Fruit fly (Drosophila melanogaster) whole organism, embryonic: Measurements from ENCODE around the gene Mical.
A peak's percentile ranks its signal among the peaks of the same experiment; 100 is the strongest.

Source experiments
- Aef1 ChIP-seq: fragments of 200-800 bp; sonication (Bioruptor generic); IDR thresholded peaks from 3 replicates; pipeline ENCODE4 v1.3.6; 2022; ENCODE audit warnings: missing biosample characterization, missing genetic modification characterization
- Awh ChIP-seq: fragments of 200-800 bp; sonication (Bioruptor generic); IDR thresholded peaks from 2 replicates; pipeline ENCODE4, ENCODE4 v1.3.6; 2022; ENCODE audit warnings: missing biosample characterization, missing genetic modification characterization
- Bgb ChIP-seq: fragments of 200-800 bp; sonication (Bioruptor generic); IDR thresholded peaks from 2 replicates; pipeline ENCODE4 v1.3.6; 2022; ENCODE audit warnings: missing biosample characterization, missing genetic modification characterization; ENCODE audit not compliant: partially characterized antibody
- CG12155 ChIP-seq: fragments of 200-800 bp; sonication (Bioruptor generic); optimal IDR thresholded peaks from 3 replicates; lab custom pipeline; 2016; ENCODE audit warnings: missing biosample characterization, missing genetic modification characterization
- CG12391 ChIP-seq: fragments of 200-800 bp; sonication (Bioruptor generic); optimal IDR thresholded peaks from 3 replicates; lab custom pipeline; 2018; ENCODE audit warnings: missing biosample characterization, mild to moderate bottlenecking, missing genetic modification characterization, moderate library complexity
- CG14710 ChIP-seq: fragments of 200-800 bp; sonication (Bioruptor generic); optimal IDR thresholded peaks from 3 replicates; lab custom pipeline; 2019; ENCODE audit warnings: missing biosample characterization, mild to moderate bottlenecking, missing genetic modification characterization, moderate library complexity
- CG14965 ChIP-seq: fragments of 200-800 bp; sonication (Bioruptor generic); optimal IDR thresholded peaks from 2 replicates; lab custom pipeline; 2016; ENCODE audit warnings: missing biosample characterization, missing genetic modification characterization, borderline replicate concordance
- CG15269 ChIP-seq: fragments of 200-800 bp; sonication (Bioruptor generic); optimal IDR thresholded peaks from 2 replicates; lab custom pipeline; 2018; ENCODE audit warnings: missing biosample characterization, mild to moderate bottlenecking, missing genetic modification characterization, moderate library complexity
- CG1529 ChIP-seq: fragments of 200-800 bp; sonication (Bioruptor generic); optimal IDR thresholded peaks from 3 replicates; lab custom pipeline; 2018; ENCODE audit warnings: missing biosample characterization, missing genetic modification characterization
- CG15696 ChIP-seq: fragments of 200-800 bp; sonication (Bioruptor generic); optimal IDR thresholded peaks from 2 replicates; lab custom pipeline; 2019; ENCODE audit warnings: missing biosample characterization, mild to moderate bottlenecking, missing genetic modification characterization, moderate library complexity
- CG18599 ChIP-seq: fragments of 200-800 bp; sonication (Bioruptor generic); optimal IDR thresholded peaks from 3 replicates; lab custom pipeline; 2017; ENCODE audit warnings: missing biosample characterization, missing genetic modification characterization, mild to moderate bottlenecking, moderate library complexity, missing genetic modification reagents
- CG43689 ChIP-seq: fragments of 200-800 bp; sonication (Bioruptor generic); IDR thresholded peaks from 2 replicates; pipeline ENCODE4 v1.3.6; 2022; ENCODE audit warnings: missing biosample characterization, missing genetic modification characterization
- CG5180 ChIP-seq: fragments of 200-800 bp; sonication (Bioruptor generic); optimal IDR thresholded peaks from 3 replicates; lab custom pipeline; 2017; ENCODE audit warnings: missing biosample characterization, missing genetic modification characterization, mild to moderate bottlenecking, moderate library complexity, missing genetic modification reagents
- CG5245 ChIP-seq: fragments of 200-800 bp; sonication (Bioruptor generic); optimal IDR thresholded peaks from 3 replicates; lab custom pipeline; 2016; ENCODE audit warnings: missing biosample characterization, missing genetic modification characterization
- CG6254 ChIP-seq: fragments of 200-800 bp; sonication (Bioruptor generic); optimal IDR thresholded peaks from 3 replicates; lab custom pipeline; 2017; ENCODE audit warnings: mild to moderate bottlenecking, missing biosample characterization, missing genetic modification reagents, missing genetic modification characterization
- CG6854 ChIP-seq: fragments of 200-800 bp; sonication (Bioruptor generic); optimal IDR thresholded peaks from 3 replicates; lab custom pipeline; 2017; ENCODE audit warnings: missing biosample characterization, mild to moderate bottlenecking, missing genetic modification characterization
- CG9876 ChIP-seq: fragments of 200-800 bp; sonication (Bioruptor generic); optimal IDR thresholded peaks from 2 replicates; lab custom pipeline; 2016; ENCODE audit warnings: missing biosample characterization, missing genetic modification characterization
- CTCF ChIP-seq: fragments of 200-800 bp; sonication (Bioruptor generic); optimal IDR thresholded peaks from 2 replicates; lab custom pipeline; 2017; ENCODE audit warnings: missing biosample characterization, mild to moderate bottlenecking, missing genetic modification characterization, moderate library complexity
- D19A ChIP-seq: fragments of 200-800 bp; optimal IDR thresholded peaks from 3 replicates; lab custom pipeline; 2019; ENCODE audit warnings: missing biosample characterization, mild to moderate bottlenecking, missing genetic modification characterization, moderate library complexity
- E2f2 ChIP-seq: fragments of 200-800 bp; sonication (Bioruptor generic); IDR thresholded peaks from 2 replicates; pipeline ENCODE4 v1.3.6; 2022; ENCODE audit warnings: missing biosample characterization, missing genetic modification characterization
- Eip74EF ChIP-seq, 2 experiments: fragments of 200-800 bp in 1 of 2; fragments of >200 bp in 1 of 2; sonication (Bioruptor generic) in 1 of 2; optimal IDR thresholded peaks; 2 replicates each; lab custom pipeline; 2017 to 2019; ENCODE audit warnings: missing biosample characterization in 2 of 2, missing genetic modification characterization in 2 of 2, mild to moderate bottlenecking in 1 of 2, moderate library complexity in 1 of 2
- HLH4C ChIP-seq: fragments of 200-800 bp; sonication (Bioruptor generic); IDR thresholded peaks from 3 replicates; pipeline ENCODE4 v1.3.6; 2022; ENCODE audit warnings: missing biosample characterization, missing genetic modification characterization; ENCODE audit not compliant: partially characterized antibody
- Hand ChIP-seq: fragments of 200-800 bp; sonication (Bioruptor generic); optimal IDR thresholded peaks from 2 replicates; lab custom pipeline; 2017; ENCODE audit warnings: mild to moderate bottlenecking, missing biosample characterization, missing genetic modification reagents, missing genetic modification characterization
- Lhr ChIP-seq: fragments of 200-800 bp; sonication (Bioruptor generic); optimal IDR thresholded peaks from 3 replicates; lab custom pipeline; 2017; ENCODE audit warnings: mild to moderate bottlenecking, missing biosample characterization, missing genetic modification reagents, missing genetic modification characterization
- MTF-1 ChIP-seq: fragments of 200-800 bp; sonication (Bioruptor generic); optimal IDR thresholded peaks from 2 replicates; lab custom pipeline; 2018; ENCODE audit warnings: missing biosample characterization, mild to moderate bottlenecking, missing genetic modification characterization, borderline replicate concordance
- Meics ChIP-seq: fragments of 200-800 bp; sonication (Bioruptor generic); optimal IDR thresholded peaks from 2 replicates; lab custom pipeline; 2017; ENCODE audit warnings: missing biosample characterization, mild to moderate bottlenecking, missing genetic modification characterization
- Mrtf ChIP-seq: fragments of 200-800 bp; sonication (Bioruptor generic); IDR thresholded peaks from 3 replicates; pipeline ENCODE4 v1.3.6; 2022; ENCODE audit warnings: missing biosample characterization, missing genetic modification characterization
- NC2α ChIP-seq: fragments of 200-800 bp; sonication (Bioruptor generic); optimal IDR thresholded peaks from 2 replicates; lab custom pipeline; 2016; ENCODE audit warnings: missing biosample characterization, missing genetic modification characterization
- Neu2 ChIP-seq: fragments of 200-800 bp; sonication (Bioruptor generic); optimal IDR thresholded peaks from 3 replicates; lab custom pipeline; 2016; ENCODE audit warnings: missing biosample characterization, missing genetic modification characterization, borderline replicate concordance
- Nf-YC ChIP-seq: fragments of 200-800 bp; optimal IDR thresholded peaks from 3 replicates; lab custom pipeline; 2019; ENCODE audit warnings: missing biosample characterization, mild to moderate bottlenecking, missing genetic modification characterization, moderate library complexity
- Six4 ChIP-seq: fragments of 200-800 bp; sonication (Bioruptor generic); optimal IDR thresholded peaks from 2 replicates; lab custom pipeline; 2016; ENCODE audit warnings: missing biosample characterization, missing genetic modification characterization
- ase ChIP-seq: fragments of 200-800 bp; sonication (Bioruptor generic); IDR thresholded peaks from 3 replicates; pipeline ENCODE4 v1.3.6; 2022; ENCODE audit warnings: missing biosample characterization, missing genetic modification characterization
- bab2 ChIP-seq: fragments of 200-800 bp; sonication (Bioruptor generic); optimal IDR thresholded peaks from 2 replicates; lab custom pipeline; 2016; ENCODE audit warnings: missing biosample characterization, missing genetic modification characterization
- crc ChIP-seq: fragments of 200-800 bp; sonication (Bioruptor generic); optimal IDR thresholded peaks from 2 replicates; lab custom pipeline; 2016; ENCODE audit warnings: missing biosample characterization, missing genetic modification characterization
- danr ChIP-seq: fragments of 200-800 bp; sonication (Bioruptor generic); IDR thresholded peaks from 2 replicates; pipeline ENCODE4 v1.3.6; 2022; ENCODE audit warnings: missing biosample characterization, missing genetic modification characterization
- fd96Cb ChIP-seq: fragments of 200-800 bp; sonication (Bioruptor generic); optimal IDR thresholded peaks from 2 replicates; lab custom pipeline; 2018; ENCODE audit warnings: missing biosample characterization, mild to moderate bottlenecking, missing genetic modification characterization, moderate library complexity
- gce ChIP-seq: fragments of 200-800 bp; sonication (Bioruptor generic); IDR thresholded peaks from 3 replicates; pipeline ENCODE4 v1.3.6; 2022; ENCODE audit warnings: missing biosample characterization, missing genetic modification characterization
- gsb ChIP-seq: fragments of 200-800 bp; sonication (Bioruptor generic); IDR thresholded peaks from 2 replicates; pipeline ENCODE4 v1.3.6; 2022; ENCODE audit warnings: missing biosample characterization, missing genetic modification characterization
- ham ChIP-seq: fragments of 200-800 bp; sonication (Bioruptor generic); IDR thresholded peaks from 2 replicates; pipeline ENCODE4 v1.3.6; 2022; ENCODE audit warnings: missing biosample characterization, missing genetic modification characterization
- hkb ChIP-seq, 2 experiments: fragments of 200-800 bp in 1 of 2; fragments of >200 bp in 1 of 2; sonication (Bioruptor generic) in 1 of 2; IDR thresholded peaks in 1 of 2; optimal IDR thresholded peaks in 1 of 2; 2 replicates each; pipeline versions ENCODE4 v1.3.6 to Lab custom; 2017 to 2022; ENCODE audit warnings: missing biosample characterization in 1 of 2, missing genetic modification characterization in 1 of 2
- pb ChIP-seq: fragments of 200-800 bp; sonication (Bioruptor generic); optimal IDR thresholded peaks from 3 replicates; lab custom pipeline; 2016; ENCODE audit warnings: missing biosample characterization, missing genetic modification characterization
- prd ChIP-seq, 3 experiments: fragments of >200 bp in 2 of 3; fragments of 200-800 bp in 1 of 3; sonication (Bioruptor generic) in 1 of 3; optimal IDR thresholded peaks in 2 of 3; IDR thresholded peaks in 1 of 3; 2 replicates in 2 of 3; 3 replicates in 1 of 3; pipeline versions ENCODE4 v1.3.6 to Lab custom; 2017 to 2022; ENCODE audit warnings: missing biosample characterization in 1 of 3, missing genetic modification characterization in 1 of 3
- seq ChIP-seq: fragments of 200-800 bp; sonication (Bioruptor generic); IDR thresholded peaks from 2 replicates; pipeline ENCODE4 v1.3.6; 2022; ENCODE audit warnings: missing biosample characterization, missing genetic modification characterization
- sisA ChIP-seq: fragments of 200-800 bp; sonication (Bioruptor generic); IDR thresholded peaks from 2 replicates; pipeline ENCODE4 v1.3.6; 2022; ENCODE audit warnings: missing biosample characterization, missing genetic modification characterization
- sqz ChIP-seq: fragments of 200-800 bp; sonication (Bioruptor generic); optimal IDR thresholded peaks from 3 replicates; lab custom pipeline; 2018; ENCODE audit warnings: missing biosample characterization, mild to moderate bottlenecking, missing genetic modification characterization
- trh ChIP-seq: fragments of 200-800 bp; sonication (Bioruptor generic); optimal IDR thresholded peaks from 2 replicates; lab custom pipeline; 2016; ENCODE audit warnings: missing biosample characterization, missing genetic modification characterization
- wek ChIP-seq: fragments of 200-800 bp; sonication (Bioruptor generic); optimal IDR thresholded peaks from 3 replicates; lab custom pipeline; 2018; ENCODE audit warnings: missing biosample characterization, mild to moderate bottlenecking, missing genetic modification characterization, moderate library complexity
- z ChIP-seq: fragments of 200-800 bp; sonication (Bioruptor generic); IDR thresholded peaks from 3 replicates; pipeline ENCODE4 v1.3.6; 2022; ENCODE audit warnings: missing biosample characterization, missing genetic modification characterization

Mical gene

dm6 chr3R:10087206-10087927 lies 44.7 kb upstream of the Mical start (continued):
- TF ChIP-seq Nf-YC (tag; lab: Kevin White, UChicago) (peak; percentile 68), CG18599 (GFP tag; lab: Kevin White, UChicago) (peak; percentile 77), CG12391 (peak; percentile 43), CG6254 (no peak), bab2 (GFP tag; lab: Kevin White, UChicago) (peak; percentile 52), Bgb (GFP tag; lab: Robert Waterston, UW) (0 out of 2 replicates have a peak, but pooled peaks have one; percentile 13), wek (no peak), hkb (optimal IDR thresholded peaks at IDR 0.05; lab: Kevin White, UChicago) (no peak), hkb (GFP tag; IDR thresholded peaks at IDR 0.05; lab: Robert Waterston, UW) (peak; percentile 58), crc (peak; percentile 44), Mrtf (GFP tag; lab: Robert Waterston, UW) (no peak), CG1529 (GFP tag; lab: Kevin White, UChicago) (no peak), CG9876 (GFP tag; lab: Kevin White, UChicago) (peak; percentile 65), Hand (GFP tag; lab: Kevin White, UChicago) (peak; percentile 15), Eip74EF (GFP tag; optimal IDR thresholded peaks at IDR 0.05; lab: Kevin White, UChicago) (peak in 1 of 2 experiments; percentile 96), trh (GFP tag; lab: Kevin White, UChicago) (peak; percentile 38), z (GFP tag; lab: Robert Waterston, UW) (no peak), CG12155 (GFP tag; lab: Kevin White, UChicago) (peak; percentile 61), Six4 (GFP tag; lab: Kevin White, UChicago) (peak; percentile 57), MTF-1 (no peak), CG14965 (GFP tag; lab: Kevin White, UChicago) (no peak), pb (GFP tag; lab: Kevin White, UChicago) (peak; percentile 41), CG15269 (tag; lab: Kevin White, UChicago) (peak; percentile 52), Aef1 (GFP tag; lab: Robert Waterston, UW) (peak; percentile 80), CG5180 (GFP tag; lab: Kevin White, UChicago) (no peak), NC2α (GFP tag; lab: Kevin White, UChicago) (peak; percentile 15), danr (GFP tag; lab: Robert Waterston, UW) (0 out of 2 replicates have a peak, but pooled peaks have one; percentile 9), CG14710 (peak; percentile 7), D19A (tag; lab: Kevin White, UChicago) (no peak), HLH4C (GFP tag; lab: Robert Waterston, UW) (no peak), Meics (peak; percentile 75), ase (GFP tag; lab: Robert Waterston, UW) (peak; percentile 64; the same call in 1 of the 3 replicates), CG5245 (peak; percentile 12), Lhr (GFP tag; lab: Kevin White, UChicago) (no peak), CG6854 (GFP tag; lab: Kevin White, UChicago) (peak; percentile 52), Awh (GFP tag; lab: Robert Waterston, UW) (peak; percentile 36; the same call in 1 of the 2 replicates), CTCF (GFP tag; lab: Kevin White, UChicago) (no peak), E2f2 (GFP tag; lab: Robert Waterston, UW) (peak; percentile 36; the same call in 1 of the 2 replicates), fd96Cb (tag; lab: Kevin White, UChicago) (peak; percentile 43), CG15696 (tag; lab: Kevin White, UChicago) (no peak), CG43689 (GFP tag; lab: Robert Waterston, UW) (0 out of 2 replicates have a peak, but pooled peaks have one; percentile 13), sisA (peak; percentile 76), ham (GFP tag; lab: Robert Waterston, UW) (no peak), gsb (GFP tag; lab: Robert Waterston, UW) (peak; percentile 59), gce (GFP tag; lab: Robert Waterston, UW) (peak; percentile 16; the same call in 1 of the 3 replicates), Neu2 (GFP tag; lab: Kevin White, UChicago) (no peak), seq (GFP tag; lab: Robert Waterston, UW) (peak; percentile 76), sqz (GFP tag; lab: Kevin White, UChicago) (peak; percentile 41), prd (optimal IDR thresholded peaks at IDR 0.05; lab: Kevin White, UChicago) (no peak), prd (GFP tag; IDR thresholded peaks at IDR 0.05; lab: Robert Waterston, UW) (peak; percentile 82)
